Worm (Caenorhabditis elegans) whole organism, young adult: ENCODE results near the gene F58F9.1.
A peak's percentile ranks its signal among the peaks of the same experiment; 100 is the strongest.
"Not testable (repeated sequence)": the region's sequence is repeated elsewhere in the genome, so short reads cannot be mapped to it uniquely, and the experiment has no call there.

Source experiments
- C17E4.6 ChIP-seq: fragments of 200-800 bp; sonication (Bioruptor generic); IDR thresholded peaks from 2 replicates; pipeline ENCODE4 v1.3.6; 2022; ENCODE audit warnings: missing genetic modification reagents, missing genetic modification characterization, missing compliant biosample characterization
- F23B12.7 ChIP-seq: sonication (generic microtip); optimal IDR thresholded peaks from 2 replicates; lab custom pipeline; 2017; ENCODE audit warnings: missing genetic modification characterization, mild to moderate bottlenecking, missing compliant biosample characterization, antibody characterized with exemption, moderate library complexity; ENCODE audit not compliant: insufficient read depth
- F52B5.7 ChIP-seq: sonication (generic microtip); optimal IDR thresholded peaks from 2 replicates; lab custom pipeline; 2016; ENCODE audit warnings: mild to moderate bottlenecking, missing genetic modification characterization, missing compliant biosample characterization
- F55B11.4 ChIP-seq: sonication (generic microtip); optimal IDR thresholded peaks from 2 replicates; lab custom pipeline; 2016; ENCODE audit warnings: missing compliant biosample characterization, missing genetic modification characterization, borderline replicate concordance; ENCODE audit not compliant: insufficient read depth
- F57A8.1 ChIP-seq: fragments of 200-800 bp; sonication (Bioruptor generic); optimal IDR thresholded peaks from 2 replicates; lab custom pipeline; 2018; ENCODE audit warnings: mild to moderate bottlenecking, missing genetic modification characterization, moderate library complexity, missing compliant biosample characterization
- K12H6.12 ChIP-seq: fragments of 200-800 bp; sonication (Bioruptor generic); optimal IDR thresholded peaks from 2 replicates; lab custom pipeline; 2018; ENCODE audit warnings: mild to moderate bottlenecking, missing genetic modification characterization, missing compliant biosample characterization
- Y53F4B.3 ChIP-seq: fragments of 200-800 bp; sonication (Bioruptor generic); IDR thresholded peaks from 2 replicates; pipeline ENCODE4 v1.3.6; 2022; ENCODE audit warnings: missing genetic modification reagents, missing genetic modification characterization, missing compliant biosample characterization
- akir-1 ChIP-seq: fragments of 200-800 bp; sonication (Bioruptor generic); optimal IDR thresholded peaks from 2 replicates; lab custom pipeline; 2018; ENCODE audit warnings: mild to moderate bottlenecking, missing genetic modification characterization, moderate library complexity, missing compliant biosample characterization
- aptf-3 ChIP-seq: fragments of 200-800 bp; sonication (Bioruptor generic); IDR thresholded peaks from 2 replicates; pipeline ENCODE4 v1.3.6; 2022; ENCODE audit warnings: missing genetic modification characterization, missing compliant biosample characterization
- atf-7 ChIP-seq: sonication (generic microtip); optimal IDR thresholded peaks from 2 replicates; lab custom pipeline; 2017; ENCODE audit warnings: mild to moderate bottlenecking, missing genetic modification characterization, missing compliant biosample characterization
- attf-5 ChIP-seq: fragments of 200-800 bp; sonication (Bioruptor generic); optimal IDR thresholded peaks from 2 replicates; lab custom pipeline; 2018; ENCODE audit warnings: mild to moderate bottlenecking, missing genetic modification characterization, missing compliant biosample characterization
- ceh-79 ChIP-seq: sonication (generic microtip); optimal IDR thresholded peaks from 2 replicates; lab custom pipeline; 2017; ENCODE audit warnings: mild to moderate bottlenecking, missing genetic modification characterization, missing compliant biosample characterization
- ceh-91 ChIP-seq: fragments of 200-800 bp; sonication (Bioruptor generic); IDR thresholded peaks from 2 replicates; pipeline ENCODE4 v1.3.6; 2022; ENCODE audit warnings: missing genetic modification reagents, missing genetic modification characterization, missing compliant biosample characterization
- dox-1 ChIP-seq: fragments of 200-800 bp; sonication (Bioruptor generic); IDR thresholded peaks from 2 replicates; pipeline ENCODE4 v1.3.6; 2022; ENCODE audit warnings: missing genetic modification reagents, missing genetic modification characterization, missing compliant biosample characterization
- ekl-4 ChIP-seq: fragments of 200-800 bp; sonication (Bioruptor generic); IDR thresholded peaks from 2 replicates; pipeline ENCODE4 v1.3.6; 2022; ENCODE audit warnings: missing genetic modification reagents, missing genetic modification characterization, missing compliant biosample characterization
- fkh-3 ChIP-seq: sonication (generic microtip); optimal IDR thresholded peaks from 2 replicates; lab custom pipeline; 2016; ENCODE audit warnings: mild to moderate bottlenecking, missing genetic modification characterization, missing compliant biosample characterization
- gei-17 ChIP-seq: fragments of 200-800 bp; sonication (Bioruptor generic); optimal IDR thresholded peaks from 2 replicates; lab custom pipeline; 2018; ENCODE audit warnings: mild to moderate bottlenecking, missing genetic modification characterization, missing compliant biosample characterization
- let-526 ChIP-seq: fragments of 200-800 bp; sonication (Bioruptor generic); IDR thresholded peaks from 2 replicates; pipeline ENCODE4 v1.3.6; 2022; ENCODE audit warnings: missing genetic modification reagents, missing genetic modification characterization, missing compliant biosample characterization
- lir-1 ChIP-seq: fragments of 200-800 bp; sonication (Bioruptor generic); conservative IDR thresholded peaks from 2 replicates; pipeline ENCODE4 v1.3.6; 2022; ENCODE audit warnings: missing genetic modification reagents, missing genetic modification characterization, missing compliant biosample characterization
- madf-3 ChIP-seq: fragments of 200-800 bp; sonication (Bioruptor generic); IDR thresholded peaks from 2 replicates; pipeline ENCODE4 v1.3.6; 2022; ENCODE audit warnings: missing genetic modification reagents, missing genetic modification characterization, missing compliant biosample characterization
- nfya-1 ChIP-seq: sonication (generic microtip); optimal IDR thresholded peaks from 2 replicates; lab custom pipeline; 2017; ENCODE audit warnings: antibody characterized with exemption, missing compliant biosample characterization, missing genetic modification characterization, borderline replicate concordance; ENCODE audit not compliant: insufficient read depth
- nfya-2 ChIP-seq: fragments of 200-800 bp; sonication (Bioruptor generic); IDR thresholded peaks from 2 replicates; pipeline ENCODE4 v1.3.6; 2022; ENCODE audit warnings: missing genetic modification reagents, missing genetic modification characterization, missing compliant biosample characterization
- nhr-120 ChIP-seq: fragments of 200-800 bp; sonication (Bioruptor generic); IDR thresholded peaks from 2 replicates; pipeline ENCODE4 v1.3.6; 2022; ENCODE audit warnings: missing genetic modification characterization, missing compliant biosample characterization
- nhr-80 ChIP-seq: sonication (generic microtip); optimal IDR thresholded peaks from 2 replicates; lab custom pipeline; 2016; ENCODE audit warnings: missing genetic modification characterization, missing compliant biosample characterization
- rcor-1 ChIP-seq: fragments of 200-800 bp; sonication (Bioruptor generic); IDR thresholded peaks from 2 replicates; pipeline ENCODE4 v1.3.6; 2022; ENCODE audit warnings: missing genetic modification reagents, missing genetic modification characterization, missing compliant biosample characterization
- sdz-38 ChIP-seq: sonication (generic microtip); optimal IDR thresholded peaks from 2 replicates; lab custom pipeline; 2016; ENCODE audit warnings: missing genotype, missing genetic modification characterization, missing compliant biosample characterization
- sea-2 ChIP-seq: fragments of 200-800 bp; sonication (Bioruptor generic); IDR thresholded peaks from 2 replicates; pipeline ENCODE4 v1.3.6; 2022; ENCODE audit warnings: missing genetic modification characterization, missing compliant biosample characterization
- snpc-3.4 ChIP-seq: sonication (generic microtip); optimal IDR thresholded peaks from 2 replicates; lab custom pipeline; 2017; ENCODE audit warnings: missing genetic modification characterization, mild to moderate bottlenecking, missing compliant biosample characterization, antibody characterized with exemption, moderate library complexity, missing genotype, missing genetic modification reagents
- zfh-2 ChIP-seq: fragments of 200-800 bp; sonication (Bioruptor generic); conservative IDR thresholded peaks from 2 replicates; pipeline ENCODE4 v1.3.6; 2022; ENCODE audit warnings: missing genetic modification reagents, missing genetic modification characterization, missing compliant biosample characterization
- ztf-3 ChIP-seq: fragments of 200-800 bp; sonication (Bioruptor generic); optimal IDR thresholded peaks from 2 replicates; lab custom pipeline; 2018; ENCODE audit warnings: mild to moderate bottlenecking, missing genetic modification characterization, missing compliant biosample characterization

F58F9.1 gene

DNA sequence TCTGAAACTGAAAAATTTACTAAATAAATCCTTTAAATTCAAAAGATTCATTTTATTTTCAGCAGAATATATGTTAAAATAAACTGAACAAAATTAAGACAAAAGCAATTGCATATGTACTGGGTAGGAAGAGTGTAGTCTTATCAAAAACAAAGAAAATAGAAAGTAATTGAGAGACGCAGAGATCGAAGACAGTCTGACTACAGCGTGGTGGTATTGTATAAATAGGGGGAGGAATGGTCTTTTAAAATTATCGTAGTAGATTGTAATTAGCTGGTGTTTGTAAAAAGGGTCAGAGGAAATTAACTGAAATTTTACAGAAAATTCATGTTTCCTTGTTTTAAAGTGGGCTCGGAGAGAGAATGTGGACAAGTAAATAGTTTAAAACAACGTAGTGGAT lies 1.2 kb upstream of the F58F9.1 start, which contains the start of gene acox-3:
acox-3 (minus strand) TSS at position 7 of the 400 bp plus-strand sequence.
- TF ChIP-seq atf-7 (tag; lab: Kevin White, UChicago) (no peak), F55B11.4 (tag; lab: Kevin White, UChicago) (no peak), snpc-3.4 (tag; lab: Kevin White, UChicago) (no peak), ztf-3 (GFP tag; lab: Kevin White, UChicago) (no peak), nhr-80 (tag; lab: Kevin White, UChicago) (peak; percentile 18), K12H6.12 (tag; lab: Kevin White, UChicago) (no peak), dox-1 (no peak), sdz-38 (tag; lab: Kevin White, UChicago) (no peak)

DNA sequence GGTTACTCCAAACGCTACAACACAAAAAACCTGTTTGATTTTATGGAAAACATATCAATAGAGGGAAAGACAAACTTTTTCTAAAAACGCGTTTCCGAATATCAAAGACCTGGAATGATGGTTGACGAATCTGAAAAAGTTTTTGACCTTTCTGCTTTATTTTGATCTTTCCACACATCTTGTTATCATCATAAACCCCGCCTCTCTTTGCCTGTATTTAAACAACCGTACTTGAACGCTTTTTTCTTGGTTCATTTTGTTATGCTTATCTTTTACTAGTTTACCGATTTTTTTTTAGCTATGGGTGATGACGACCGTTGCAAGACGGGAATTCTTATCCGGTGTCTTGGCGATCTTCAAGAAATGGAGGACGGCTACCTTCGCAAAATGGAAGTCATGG lies 3.4 kb downstream of the F58F9.1 start, which contains the start of gene T13A10.2:
T13A10.2 (plus strand) TSS at position 301 of the 400 bp plus-strand sequence.
- TF ChIP-seq F57A8.1; dox-1; zfh-2 (GFP tag; lab: Robert Waterston, UW): not testable (repeated sequence)

DNA sequence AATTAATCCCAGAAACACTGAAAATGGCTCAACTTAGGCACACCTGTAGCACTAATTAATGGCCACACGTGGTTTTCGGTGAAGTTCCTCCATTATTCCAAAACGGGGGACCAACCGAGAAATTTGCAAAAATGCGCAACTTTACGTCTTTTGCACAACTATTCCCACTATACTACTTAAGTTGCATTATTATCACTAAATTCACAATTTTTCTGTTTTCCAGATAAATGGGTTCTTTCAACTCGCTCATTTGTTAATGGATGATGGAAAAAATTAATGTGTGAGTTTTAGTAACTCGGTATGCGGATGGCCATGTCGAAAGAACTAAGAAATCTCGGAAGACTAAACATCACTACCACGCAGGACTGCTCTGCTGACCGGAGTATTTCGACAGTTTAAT lies 5.0 kb downstream of the F58F9.1 start, which contains the start of gene T13A10.64:
T13A10.64 (plus strand) TSS at position 301 of the 400 bp plus-strand sequence.
- TF ChIP-seq C17E4.6 (no peak), sea-2 (GFP tag; lab: Robert Waterston, UW) (no peak), nfya-1 (tag; lab: Kevin White, UChicago) (no peak), K12H6.12 (tag; lab: Kevin White, UChicago) (no peak), attf-5 (GFP tag; lab: Kevin White, UChicago) (no peak), F23B12.7 (tag; lab: Kevin White, UChicago) (no peak)
- TF ChIP-seq, all 124 proteins: peak for 0

DNA sequence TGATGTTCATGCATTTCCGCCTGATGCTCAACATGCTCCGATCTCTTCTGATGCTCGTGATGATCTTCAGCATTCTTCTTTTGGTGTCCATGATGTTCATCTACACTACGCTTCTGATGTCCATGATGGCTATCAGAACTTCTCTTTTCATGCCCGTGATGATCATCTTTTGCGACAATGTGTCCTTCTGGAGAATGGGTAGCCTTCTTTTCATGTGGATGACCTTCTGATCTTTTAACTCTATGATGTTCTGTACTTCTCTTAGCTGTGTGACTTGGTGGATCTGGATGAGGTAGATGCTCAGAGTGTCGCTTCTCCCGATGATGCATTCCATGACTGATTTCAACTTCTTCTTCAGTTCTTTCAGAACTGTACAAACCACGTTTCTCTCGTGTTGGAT lies 9.3 kb downstream of the F58F9.1 start:
- TF ChIP-seq madf-3 (GFP tag; lab: Robert Waterston, UW) (0 out of 2 replicates have a peak, but pooled peaks have one; percentile 52), nhr-120 (no peak)

- no peak for TF ChIP-seq akir-1 (GFP tag; lab: Kevin White, UChicago)
- TF ChIP-seq sdz-38 (tag; lab: Kevin White, UChicago): no peak
- TF ChIP-seq nfya-2 (GFP tag; lab: Robert Waterston, UW): no peak
- no peak for TF ChIP-seq rcor-1 (GFP tag; lab: Robert Waterston, UW)
- TF ChIP-seq let-526: no peak
- TF ChIP-seq gei-17 (GFP tag; lab: Kevin White, UChicago): no peak
- TF ChIP-seq aptf-3 (GFP tag; lab: Robert Waterston, UW): no peak
- TF ChIP-seq ekl-4 (GFP tag; lab: Robert Waterston, UW): no peak
- no peak for TF ChIP-seq ceh-91 (GFP tag; lab: Robert Waterston, UW)
- TF ChIP-seq ceh-79: no peak
- no peak for TF ChIP-seq F52B5.7 (tag; lab: Kevin White, UChicago)
- no peak for TF ChIP-seq lir-1 (GFP tag; lab: Robert Waterston, UW)
- no peak for TF ChIP-seq fkh-3 (tag; lab: Kevin White, UChicago)
- TF ChIP-seq Y53F4B.3 (GFP tag; lab: Robert Waterston, UW): no peak
Measured at ce11 chrIV:6259732-6260131, 10.1 kb downstream of the F58F9.1 start, which contains the start of gene nlp-16. nlp-16 (minus strand) TSS chrIV:6259832.
